Fruit fly (Drosophila melanogaster) whole organism, embryonic: ENCODE results near the gene Nlg2.

Experiments
- Aef1 ChIP-seq: fragments of 200-800 bp; sonication (Bioruptor generic); IDR thresholded peaks from 3 replicates; pipeline ENCODE4 v1.3.6; 2022; ENCODE audit warnings: missing biosample characterization, missing genetic modification characterization
- Asciz ChIP-seq: fragments of 200-800 bp; sonication (Bioruptor generic); optimal IDR thresholded peaks from 2 replicates; lab custom pipeline; 2017; ENCODE audit warnings: missing biosample characterization, mild to moderate bottlenecking, missing genetic modification characterization, missing genetic modification reagents
- CG10147 ChIP-seq: fragments of 200-800 bp; sonication (Bioruptor generic); optimal IDR thresholded peaks from 2 replicates; lab custom pipeline; 2019; ENCODE audit warnings: missing biosample characterization, mild to moderate bottlenecking, missing genetic modification characterization, moderate library complexity
- CG10274 ChIP-seq: fragments of 200-800 bp; sonication (Bioruptor generic); optimal IDR thresholded peaks from 3 replicates; lab custom pipeline; 2017; ENCODE audit warnings: missing biosample characterization, mild to moderate bottlenecking, missing genetic modification characterization
- CG10462 ChIP-seq: fragments of 200-800 bp; sonication (Bioruptor generic); optimal IDR thresholded peaks from 2 replicates; lab custom pipeline; 2016; ENCODE audit warnings: missing biosample characterization, missing genetic modification characterization
- CG10543 ChIP-seq: fragments of 200-800 bp; sonication (Bioruptor generic); optimal IDR thresholded peaks from 3 replicates; lab custom pipeline; 2017; ENCODE audit warnings: missing biosample characterization, mild to moderate bottlenecking, missing genetic modification characterization, moderate library complexity
- CG11398 ChIP-seq: fragments of 200-800 bp; sonication (Bioruptor generic); optimal IDR thresholded peaks from 2 replicates; lab custom pipeline; 2016; ENCODE audit warnings: missing biosample characterization, missing genetic modification characterization
- CG11456 ChIP-seq: fragments of 200-800 bp; sonication (Bioruptor generic); IDR thresholded peaks from 3 replicates; pipeline ENCODE4 v1.3.6; 2022; ENCODE audit warnings: missing biosample characterization, missing genetic modification characterization
- CG11723 ChIP-seq: fragments of 200-800 bp; sonication (Bioruptor generic); optimal IDR thresholded peaks from 2 replicates; lab custom pipeline; 2017; ENCODE audit warnings: missing biosample characterization, mild to moderate bottlenecking, missing genetic modification characterization
- CG12155 ChIP-seq: fragments of 200-800 bp; sonication (Bioruptor generic); optimal IDR thresholded peaks from 3 replicates; lab custom pipeline; 2016; ENCODE audit warnings: missing biosample characterization, missing genetic modification characterization
- CG12236 ChIP-seq: fragments of 200-800 bp; sonication (Bioruptor generic); optimal IDR thresholded peaks from 2 replicates; lab custom pipeline; 2016; ENCODE audit warnings: missing biosample characterization, missing genetic modification characterization
- CG1233 ChIP-seq: fragments of 200-800 bp; sonication (Bioruptor generic); optimal IDR thresholded peaks from 4 replicates; lab custom pipeline; 2018; ENCODE audit warnings: missing biosample characterization, mild to moderate bottlenecking, missing genetic modification characterization
- CG13296 ChIP-seq: fragments of 200-800 bp; sonication (Bioruptor generic); optimal IDR thresholded peaks from 3 replicates; lab custom pipeline; 2018; ENCODE audit warnings: missing biosample characterization, mild to moderate bottlenecking, missing genetic modification characterization
- CG14710 ChIP-seq: fragments of 200-800 bp; sonication (Bioruptor generic); optimal IDR thresholded peaks from 3 replicates; lab custom pipeline; 2019; ENCODE audit warnings: missing biosample characterization, mild to moderate bottlenecking, missing genetic modification characterization, moderate library complexity
- CG1529 ChIP-seq: fragments of 200-800 bp; sonication (Bioruptor generic); optimal IDR thresholded peaks from 3 replicates; lab custom pipeline; 2018; ENCODE audit warnings: missing biosample characterization, missing genetic modification characterization
- CG15601 ChIP-seq: fragments of 200-800 bp; sonication (Bioruptor generic); optimal IDR thresholded peaks from 3 replicates; lab custom pipeline; 2019; ENCODE audit warnings: missing biosample characterization, mild to moderate bottlenecking, missing genetic modification characterization, moderate library complexity
- CG1602 ChIP-seq: fragments of 200-800 bp; sonication (Bioruptor generic); optimal IDR thresholded peaks from 3 replicates; lab custom pipeline; 2016; ENCODE audit warnings: missing biosample characterization, missing genetic modification characterization
- CG32772 ChIP-seq: fragments of 200-800 bp; sonication (Bioruptor generic); IDR thresholded peaks from 2 replicates; pipeline ENCODE4 v1.3.6; 2022; ENCODE audit warnings: missing biosample characterization, missing genetic modification characterization
- CG3847 ChIP-seq: fragments of 200-800 bp; sonication (Bioruptor generic); IDR thresholded peaks from 2 replicates; pipeline ENCODE4 v1.3.6; 2022; ENCODE audit warnings: missing biosample characterization, missing genetic modification characterization
- CG4730 ChIP-seq: fragments of 200-800 bp; sonication (Bioruptor generic); IDR thresholded peaks from 2 replicates; pipeline ENCODE4 v1.3.6; 2022; ENCODE audit warnings: missing biosample characterization, missing genetic modification characterization
- CG6272 ChIP-seq: fragments of 200-800 bp; sonication (Bioruptor generic); IDR thresholded peaks from 2 replicates; pipeline ENCODE4 v1.3.6; 2022; ENCODE audit warnings: missing biosample characterization, missing genetic modification characterization
- CG8359 ChIP-seq: fragments of 200-800 bp; sonication (Bioruptor generic); optimal IDR thresholded peaks from 2 replicates; lab custom pipeline; 2017; ENCODE audit warnings: missing biosample characterization, mild to moderate bottlenecking, missing genetic modification characterization, borderline replicate concordance
- CG8765 ChIP-seq: fragments of 200-800 bp; sonication (Bioruptor generic); IDR thresholded peaks from 2 replicates; pipeline ENCODE4 v1.3.6; 2022; ENCODE audit warnings: missing biosample characterization, missing genetic modification characterization
- D ChIP-seq, 2 experiments: fragments of 200-800 bp in 1 of 2; fragments of >200 bp in 1 of 2; sonication (Bioruptor generic) in 1 of 2; optimal IDR thresholded peaks; 2 replicates in 1 of 2; 3 replicates in 1 of 2; lab custom pipeline; 2017; ENCODE audit warnings: mild to moderate bottlenecking in 1 of 2, missing biosample characterization in 1 of 2, missing genetic modification characterization in 1 of 2, missing genetic modification reagents in 1 of 2
- D19B ChIP-seq: fragments of 200-800 bp; sonication (Bioruptor generic); optimal IDR thresholded peaks from 2 replicates; lab custom pipeline; 2017; ENCODE audit warnings: missing biosample characterization, mild to moderate bottlenecking, missing genetic modification characterization
- H15 ChIP-seq: fragments of 200-800 bp; sonication (Bioruptor generic); IDR thresholded peaks from 3 replicates; pipeline ENCODE4 v1.3.6; 2022; ENCODE audit warnings: missing biosample characterization, missing genetic modification characterization
- HLH4C ChIP-seq: fragments of 200-800 bp; sonication (Bioruptor generic); IDR thresholded peaks from 3 replicates; pipeline ENCODE4 v1.3.6; 2022; ENCODE audit warnings: missing biosample characterization, missing genetic modification characterization; ENCODE audit not compliant: partially characterized antibody
- Rfx ChIP-seq: fragments of 200-800 bp; sonication (Bioruptor generic); IDR thresholded peaks from 2 replicates; pipeline ENCODE4 v1.3.6; 2022; ENCODE audit warnings: missing biosample characterization, missing genetic modification characterization
- Scr ChIP-seq: fragments of 200-800 bp; sonication (Bioruptor generic); IDR thresholded peaks from 2 replicates; pipeline ENCODE4 v1.3.6; 2022; ENCODE audit warnings: missing biosample characterization, missing genetic modification characterization; ENCODE audit not compliant: partially characterized antibody
- danr ChIP-seq: fragments of 200-800 bp; sonication (Bioruptor generic); IDR thresholded peaks from 2 replicates; pipeline ENCODE4 v1.3.6; 2022; ENCODE audit warnings: missing biosample characterization, missing genetic modification characterization
- dati ChIP-seq: fragments of 200-800 bp; sonication (Bioruptor generic); IDR thresholded peaks from 2 replicates; pipeline ENCODE4 v1.3.6; 2022; ENCODE audit warnings: missing biosample characterization, missing genetic modification characterization
- dm ChIP-seq: fragments of 200-800 bp; sonication (Bioruptor generic); optimal IDR thresholded peaks from 3 replicates; lab custom pipeline; 2016; ENCODE audit warnings: missing biosample characterization, missing genetic modification characterization
- dmrt11E ChIP-seq: fragments of 200-800 bp; sonication (Bioruptor generic); optimal IDR thresholded peaks from 3 replicates; lab custom pipeline; 2018; ENCODE audit warnings: missing biosample characterization, mild to moderate bottlenecking, missing genetic modification characterization, moderate library complexity
- fd64A ChIP-seq: fragments of 200-800 bp; sonication (Bioruptor generic); optimal IDR thresholded peaks from 3 replicates; lab custom pipeline; 2018; ENCODE audit warnings: missing biosample characterization, mild to moderate bottlenecking, missing genetic modification characterization
- h ChIP-seq: fragments of >200 bp; optimal IDR thresholded peaks from 2 replicates; lab custom pipeline; 2017
- ham ChIP-seq: fragments of 200-800 bp; sonication (Bioruptor generic); IDR thresholded peaks from 2 replicates; pipeline ENCODE4 v1.3.6; 2022; ENCODE audit warnings: missing biosample characterization, missing genetic modification characterization
- hb ChIP-seq: fragments of 200-800 bp; sonication (Bioruptor generic); IDR thresholded peaks from 3 replicates; pipeline ENCODE4 v1.3.6; 2022; ENCODE audit warnings: missing biosample characterization, missing genetic modification characterization; ENCODE audit not compliant: partially characterized antibody
- kay ChIP-seq: fragments of 200-800 bp; sonication (Bioruptor generic); optimal IDR thresholded peaks from 2 replicates; lab custom pipeline; 2016; ENCODE audit warnings: missing biosample characterization, missing genetic modification characterization
- lbe ChIP-seq: fragments of 200-800 bp; sonication (Bioruptor generic); optimal IDR thresholded peaks from 2 replicates; lab custom pipeline; 2016; ENCODE audit warnings: missing biosample characterization, mild to moderate bottlenecking, missing genetic modification characterization
- mam ChIP-seq: fragments of 200-800 bp; sonication (Bioruptor generic); optimal IDR thresholded peaks from 3 replicates; lab custom pipeline; 2016; ENCODE audit warnings: missing biosample characterization, missing genetic modification characterization
- nom ChIP-seq: fragments of 200-800 bp; sonication (Bioruptor generic); optimal IDR thresholded peaks from 2 replicates; lab custom pipeline; 2017; ENCODE audit warnings: missing biosample characterization, missing genetic modification characterization, mild to moderate bottlenecking, moderate library complexity, missing genetic modification reagents
- pnt ChIP-seq: fragments of 200-800 bp; sonication (Bioruptor generic); optimal IDR thresholded peaks from 3 replicates; lab custom pipeline; 2016; ENCODE audit warnings: missing biosample characterization, missing genetic modification characterization
- psq ChIP-seq: fragments of 200-800 bp; sonication (Bioruptor generic); optimal IDR thresholded peaks from 2 replicates; lab custom pipeline; 2017; ENCODE audit warnings: missing biosample characterization, missing genetic modification characterization
- pum ChIP-seq: fragments of 200-800 bp; sonication (Bioruptor generic); optimal IDR thresholded peaks from 2 replicates; lab custom pipeline; 2016; ENCODE audit warnings: missing biosample characterization, missing genetic modification characterization
- salm ChIP-seq: fragments of 200-800 bp; sonication (Bioruptor generic); optimal IDR thresholded peaks from 2 replicates; lab custom pipeline; 2018; ENCODE audit warnings: missing biosample characterization, mild to moderate bottlenecking, missing genetic modification characterization
- tio ChIP-seq: fragments of 200-800 bp; sonication (Bioruptor generic); optimal IDR thresholded peaks from 2 replicates; lab custom pipeline; 2017; ENCODE audit warnings: missing biosample characterization, missing genetic modification characterization, inconsistent platforms
- trem ChIP-seq: fragments of 200-800 bp; optimal IDR thresholded peaks from 3 replicates; lab custom pipeline; 2019; ENCODE audit warnings: missing biosample characterization, mild to moderate bottlenecking, missing genetic modification characterization, moderate library complexity
- vvl ChIP-seq: fragments of 200-800 bp; sonication (Bioruptor generic); IDR thresholded peaks from 2 replicates; pipeline ENCODE4 v1.3.6; 2022; ENCODE audit warnings: missing biosample characterization, missing genetic modification characterization
- wdn ChIP-seq: fragments of 200-800 bp; sonication (Bioruptor generic); IDR thresholded peaks from 2 replicates; pipeline ENCODE4 v1.3.6; 2022; ENCODE audit warnings: missing biosample characterization, missing genetic modification characterization
- zf30C ChIP-seq: fragments of 200-800 bp; sonication (Bioruptor generic); optimal IDR thresholded peaks from 3 replicates; lab custom pipeline; 2018; ENCODE audit warnings: missing biosample characterization, mild to moderate bottlenecking, missing genetic modification characterization

Nlg2 gene

dm6 chr2L:6918517-6919202 lies 44.0 kb downstream of the Nlg2 start, which contains the start of gene nop5 (continued):
- peak; percentile 81 for TF ChIP-seq CG13296 (GFP tag; lab: Kevin White, UChicago)
- 0 out of 3 replicates have a peak, but pooled peaks have one; percentile 44 for TF ChIP-seq H15 (GFP tag; lab: Robert Waterston, UW)
- TF ChIP-seq dm = peak; percentile 99
- TF ChIP-seq CG10543 (GFP tag; lab: Kevin White, UChicago) = peak; percentile 85
- peak; percentile 19 for TF ChIP-seq nom (GFP tag; lab: Kevin White, UChicago)
- TF ChIP-seq CG12155 (GFP tag; lab: Kevin White, UChicago) = peak; percentile 27
- TF ChIP-seq CG14710 (tag; lab: Kevin White, UChicago) = peak; percentile 79
- TF ChIP-seq CG8359 (GFP tag; lab: Kevin White, UChicago) = peak; percentile 20
- TF ChIP-seq CG15601 (tag; lab: Kevin White, UChicago) = peak; percentile 65
- TF ChIP-seq CG1529 (GFP tag; lab: Kevin White, UChicago) = peak; percentile 38
- TF ChIP-seq CG11723 (GFP tag; lab: Kevin White, UChicago) = no peak
- TF ChIP-seq CG10147 (GFP tag; lab: Kevin White, UChicago) = peak; percentile 80
- no peak for TF ChIP-seq h (lab: Kevin White, UChicago)
- 0 out of 3 replicates have a peak, but pooled peaks have one; percentile 8 for TF ChIP-seq CG11456 (GFP tag; lab: Robert Waterston, UW)
- TF ChIP-seq mam (GFP tag; lab: Kevin White, UChicago) = no peak
- no peak for TF ChIP-seq Scr (GFP tag; lab: Robert Waterston, UW)
- peak; percentile 36 for TF ChIP-seq trem
- TF ChIP-seq fd64A (GFP tag; lab: Kevin White, UChicago) = no peak
- no peak for TF ChIP-seq Asciz (GFP tag; lab: Kevin White, UChicago)
- TF ChIP-seq dati = no peak
- TF ChIP-seq ham (GFP tag; lab: Robert Waterston, UW) = no peak
- peak; percentile 13 for TF ChIP-seq salm (tag; lab: Kevin White, UChicago)
- no peak for TF ChIP-seq CG10462 (GFP tag; lab: Kevin White, UChicago)
- TF ChIP-seq CG4730 (GFP tag; lab: Robert Waterston, UW) = no peak
- TF ChIP-seq CG11398 (GFP tag; lab: Kevin White, UChicago) = no peak
- TF ChIP-seq CG12236 (GFP tag; lab: Kevin White, UChicago) = no peak
- no peak for TF ChIP-seq zf30C
- no peak for TF ChIP-seq lbe (GFP tag; lab: Kevin White, UChicago)
- no peak for TF ChIP-seq pum (GFP tag; lab: Kevin White, UChicago)
- peak; percentile 76 for TF ChIP-seq CG1233 (GFP tag; lab: Kevin White, UChicago)
- TF ChIP-seq CG32772 (GFP tag; lab: Robert Waterston, UW) = no peak
- peak; percentile 47 for TF ChIP-seq CG1602 (GFP tag; lab: Kevin White, UChicago)
- no peak for TF ChIP-seq Aef1 (GFP tag; lab: Robert Waterston, UW)
- TF ChIP-seq CG8765 (GFP tag; lab: Robert Waterston, UW) = no peak
- TF ChIP-seq D19B (GFP tag; lab: Kevin White, UChicago) = peak; percentile 99
- no peak for TF ChIP-seq hb (GFP tag; lab: Robert Waterston, UW)
- peak; percentile 20 for TF ChIP-seq psq
- no peak for TF ChIP-seq tio (GFP tag; lab: Kevin White, UChicago)
- TF ChIP-seq kay = peak; percentile 36
- peak; percentile 76 for TF ChIP-seq dmrt11E (tag; lab: Kevin White, UChicago)
- no peak for TF ChIP-seq danr (GFP tag; lab: Robert Waterston, UW)
- peak; percentile 28; the same call in 1 of the 3 replicates for TF ChIP-seq HLH4C (GFP tag; lab: Robert Waterston, UW)
- no peak; the same call in 1 of the 2 replicates for TF ChIP-seq vvl (GFP tag; lab: Robert Waterston, UW)
- peak; percentile 3 for TF ChIP-seq CG10274 (GFP tag; lab: Kevin White, UChicago)
- TF ChIP-seq D (optimal IDR thresholded peaks at IDR 0.05; lab: Kevin White, UChicago) = no peak
- peak; percentile 69 for TF ChIP-seq D (GFP tag; optimal IDR thresholded peaks at IDR 0.05; lab: Kevin White, UChicago)
- no peak for TF ChIP-seq wdn
- TF ChIP-seq CG6272 (GFP tag; lab: Robert Waterston, UW) = no peak
- TF ChIP-seq CG3847 (GFP tag; lab: Robert Waterston, UW) = no peak
- TF ChIP-seq Rfx = peak; percentile 43; the same call in 1 of the 2 replicates
- TF ChIP-seq pnt = no peak
